Fruit fly (Drosophila melanogaster) Kc167 (cell line): ENCODE data around the gene yellow-e3.

Experiments
- insv ChIP-seq: fragments of >200 bp; optimal IDR thresholded peaks from 3 replicates; lab custom pipeline; 2018; ENCODE audit warnings: missing external identifiers
- ttk ChIP-seq: sonication (Bioruptor generic); optimal IDR thresholded peaks from 2 replicates; lab custom pipeline; 2017; ENCODE audit warnings: missing external identifiers

DNA sequence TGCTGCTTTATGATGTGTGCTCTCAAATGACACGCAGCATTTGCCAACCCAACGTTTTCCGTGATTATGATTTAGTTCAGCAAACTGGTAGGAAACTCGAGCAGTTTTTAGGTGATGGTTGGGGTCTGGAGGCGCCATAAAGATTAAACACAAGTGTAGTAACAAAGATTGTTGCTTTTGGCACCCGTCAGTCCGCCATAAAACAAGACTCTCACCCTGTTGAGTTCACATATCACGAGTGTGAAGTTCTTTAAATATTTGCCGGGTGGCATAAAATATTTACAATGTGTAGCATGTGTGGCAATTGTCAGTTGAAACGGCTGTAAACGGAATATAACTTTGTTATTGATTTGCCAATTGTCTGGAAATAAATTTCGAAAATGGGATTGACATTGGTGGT lies 37.0 kb upstream of the yellow-e3 start:
- TF ChIP-seq insv (lab: Kevin White, UChicago) = no peak
- no peak for TF ChIP-seq ttk (lab: Kevin White, UChicago)
